Worm (Caenorhabditis elegans): ENCODE measurements around the gene K11D12.12.

ce11 chrV:5033099-5033498, 19.0 kb upstream of the K11D12.12 start, which contains the start of gene K11D12.13:
- TF ChIP-seq lin-13 (GFP tag; optimal IDR thresholded peaks at IDR 0.05) (no peak), mdl-1 (tag; optimal IDR thresholded peaks at IDR 0.05) (no peak)
